Worm (Caenorhabditis elegans) whole organism, mixed stage, embryonic: Measurements from ENCODE around the gene F10C2.3.

Source experiments
- M03D4.4 ChIP-seq: sonication (generic microtip); optimal IDR thresholded peaks from 2 replicates; lab custom pipeline; 2017; ENCODE audit warnings: mild to moderate bottlenecking, missing genetic modification characterization, missing compliant biosample characterization
- elt-3 ChIP-seq: fragments of 150-350 bp; optimal IDR thresholded peaks from 2 replicates; lab custom pipeline; 2014; ENCODE audit warnings: missing biosample characterization, missing genetic modification characterization
- nhr-237 ChIP-seq: fragments of 150-350 bp; optimal IDR thresholded peaks from 2 replicates; lab custom pipeline; 2014; ENCODE audit warnings: missing biosample characterization, missing genetic modification characterization
- unc-39 ChIP-seq: fragments of 150-350 bp; optimal IDR thresholded peaks from 2 replicates; lab custom pipeline; 2014; ENCODE audit warnings: missing biosample characterization, missing genetic modification characterization
- unc-62 ChIP-seq: fragments of 150-350 bp; optimal IDR thresholded peaks from 2 replicates; lab custom pipeline; 2014; ENCODE audit warnings: missing biosample characterization, missing genetic modification reagents, missing genetic modification characterization

- TF ChIP-seq unc-62 (GFP tag; lab: Kevin White, UChicago) = no peak
- no peak for TF ChIP-seq elt-3 (tag; lab: Kevin White, UChicago)
- no peak for TF ChIP-seq nhr-237 (tag; lab: Kevin White, UChicago)
- TF ChIP-seq M03D4.4 (tag; lab: Kevin White, UChicago) = no peak
- TF ChIP-seq unc-39 (tag; lab: Kevin White, UChicago) = no peak
Measured at ce11 chrV:12071483-12071882, 51.4 kb downstream of the F10C2.3 start.
